Worm (Caenorhabditis elegans) whole organism, late embryonic: Measurements from ENCODE around the gene F54D8.10.

Source experiments
- C08G9.2 ChIP-seq: sonication (generic microtip); optimal IDR thresholded peaks from 2 replicates; lab custom pipeline; 2016; ENCODE audit warnings: mild to moderate bottlenecking, missing genetic modification characterization, moderate library complexity, missing compliant biosample characterization
- C38D4.7 ChIP-seq: fragments of 200-800 bp; sonication (Bioruptor generic); optimal IDR thresholded peaks from 2 replicates; lab custom pipeline; 2018; ENCODE audit warnings: mild to moderate bottlenecking, missing genetic modification characterization, moderate library complexity, missing compliant biosample characterization
- F13H6.1 ChIP-seq: sonication (generic microtip); optimal IDR thresholded peaks from 2 replicates; lab custom pipeline; 2016; ENCODE audit warnings: missing genetic modification characterization, missing compliant biosample characterization
- K02D7.2 ChIP-seq: sonication (generic microtip); optimal IDR thresholded peaks from 2 replicates; lab custom pipeline; 2017; ENCODE audit warnings: mild to moderate bottlenecking, missing genetic modification characterization, missing compliant biosample characterization
- K09A11.1 ChIP-seq: sonication (generic microtip); optimal IDR thresholded peaks from 2 replicates; lab custom pipeline; 2017; ENCODE audit warnings: antibody characterized with exemption, mild to moderate bottlenecking, missing genetic modification characterization, missing compliant biosample characterization; ENCODE audit not compliant: insufficient read depth
- T23F11.4 ChIP-seq: fragments of 200-800 bp; sonication (Bioruptor generic); optimal IDR thresholded peaks from 2 replicates; lab custom pipeline; 2018; ENCODE audit warnings: mild to moderate bottlenecking, missing genetic modification characterization, missing compliant biosample characterization
- ama-1 ChIP-seq: fragments of 150-350 bp; optimal IDR thresholded peaks from 2 replicates; lab custom pipeline; 2014
- ceh-14 ChIP-seq: sonication (generic microtip); optimal IDR thresholded peaks from 2 replicates; lab custom pipeline; 2016; ENCODE audit warnings: missing genotype, missing genetic modification characterization, missing compliant biosample characterization
- ceh-18 ChIP-seq: sonication (generic microtip); optimal IDR thresholded peaks from 2 replicates; lab custom pipeline; 2016; ENCODE audit warnings: missing genetic modification characterization, missing compliant biosample characterization
- ceh-19 ChIP-seq: fragments of 200-800 bp; sonication (Bioruptor generic); optimal IDR thresholded peaks from 2 replicates; lab custom pipeline; 2018; ENCODE audit warnings: mild to moderate bottlenecking, missing genetic modification characterization, missing compliant biosample characterization
- ceh-2 ChIP-seq: sonication (generic microtip); optimal IDR thresholded peaks from 2 replicates; lab custom pipeline; 2016; ENCODE audit warnings: missing genotype, missing genetic modification characterization, missing compliant biosample characterization
- ceh-24 ChIP-seq: sonication (generic microtip); optimal IDR thresholded peaks from 2 replicates; lab custom pipeline; 2016; ENCODE audit warnings: mild to moderate bottlenecking, missing genetic modification characterization, missing compliant biosample characterization
- ceh-31 ChIP-seq: sonication (generic microtip); optimal IDR thresholded peaks from 2 replicates; lab custom pipeline; 2016; ENCODE audit warnings: missing genetic modification characterization, missing compliant biosample characterization
- ceh-34 ChIP-seq: sonication (generic microtip); optimal IDR thresholded peaks from 2 replicates; lab custom pipeline; 2016; ENCODE audit warnings: mild to moderate bottlenecking, missing genetic modification characterization, missing compliant biosample characterization
- ceh-45 ChIP-seq: fragments of 200-800 bp; sonication (Bioruptor generic); IDR thresholded peaks from 2 replicates; pipeline ENCODE4 v1.3.6; 2022; ENCODE audit warnings: missing genetic modification reagents, missing genetic modification characterization, missing compliant biosample characterization
- ceh-48 ChIP-seq: sonication (generic microtip); optimal IDR thresholded peaks from 2 replicates; lab custom pipeline; 2016; ENCODE audit warnings: missing genetic modification characterization, inconsistent platforms, missing compliant biosample characterization
- ceh-6 ChIP-seq: fragments of 200-800 bp; sonication (Bioruptor generic); optimal IDR thresholded peaks from 2 replicates; lab custom pipeline; 2018; ENCODE audit warnings: mild to moderate bottlenecking, missing genetic modification characterization, missing compliant biosample characterization
- ceh-9 ChIP-seq: sonication (generic microtip); optimal IDR thresholded peaks from 2 replicates; lab custom pipeline; 2016; ENCODE audit warnings: mild to moderate bottlenecking, missing genetic modification characterization, inconsistent platforms, missing compliant biosample characterization
- dve-1 ChIP-seq: sonication (generic microtip); optimal IDR thresholded peaks from 2 replicates; lab custom pipeline; 2017; ENCODE audit warnings: antibody characterized with exemption, mild to moderate bottlenecking, missing genetic modification characterization, missing compliant biosample characterization
- ets-4 ChIP-seq: sonication (generic microtip); optimal IDR thresholded peaks from 2 replicates; lab custom pipeline; 2016; ENCODE audit warnings: missing genetic modification characterization, missing compliant biosample characterization
- eyg-1 ChIP-seq: sonication (generic microtip); optimal IDR thresholded peaks from 2 replicates; lab custom pipeline; 2016; ENCODE audit warnings: missing genotype, missing genetic modification characterization, missing compliant biosample characterization
- fax-1 ChIP-seq: sonication (generic microtip); optimal IDR thresholded peaks from 2 replicates; lab custom pipeline; 2016; ENCODE audit warnings: missing genotype, missing genetic modification characterization, missing compliant biosample characterization
- fkh-10 ChIP-seq: fragments of 150-350 bp; optimal IDR thresholded peaks from 2 replicates; lab custom pipeline; 2014; ENCODE audit warnings: missing biosample characterization, missing genetic modification reagents, missing genetic modification characterization
- gmeb-2 ChIP-seq: sonication (generic microtip); optimal IDR thresholded peaks from 2 replicates; lab custom pipeline; 2016; ENCODE audit warnings: missing genetic modification characterization, inconsistent platforms, missing compliant biosample characterization
- hlh-13 ChIP-seq: fragments of 200-800 bp; sonication (Bioruptor generic); optimal IDR thresholded peaks from 2 replicates; lab custom pipeline; 2018; ENCODE audit warnings: mild to moderate bottlenecking, missing genetic modification characterization, missing compliant biosample characterization
- hlh-30 ChIP-seq: sonication (generic microtip); optimal IDR thresholded peaks from 2 replicates; lab custom pipeline; 2017; ENCODE audit warnings: antibody characterized with exemption, missing genetic modification characterization, missing compliant biosample characterization; ENCODE audit not compliant: insufficient read depth
- hlh-6 ChIP-seq: sonication (generic microtip); optimal IDR thresholded peaks from 2 replicates; lab custom pipeline; 2016; ENCODE audit warnings: missing genotype, missing genetic modification characterization, missing compliant biosample characterization
- hlh-8 ChIP-seq: sonication (generic microtip); optimal IDR thresholded peaks from 2 replicates; lab custom pipeline; 2016; ENCODE audit warnings: missing genotype, missing genetic modification characterization, missing compliant biosample characterization
- lim-6 ChIP-seq: sonication (generic microtip); optimal IDR thresholded peaks from 2 replicates; lab custom pipeline; 2016; ENCODE audit warnings: missing genetic modification characterization, missing compliant biosample characterization
- nfya-1 ChIP-seq: sonication (generic microtip); optimal IDR thresholded peaks from 2 replicates; lab custom pipeline; 2017; ENCODE audit warnings: missing genetic modification characterization, mild to moderate bottlenecking, missing compliant biosample characterization, antibody characterized with exemption, moderate library complexity
- nhr-11 ChIP-seq: fragments of 150-350 bp; optimal IDR thresholded peaks from 2 replicates; lab custom pipeline; 2014; ENCODE audit warnings: missing biosample characterization, missing genetic modification characterization
- nhr-232 ChIP-seq: sonication (generic microtip); optimal IDR thresholded peaks from 2 replicates; lab custom pipeline; 2016; ENCODE audit warnings: missing genetic modification characterization, missing compliant biosample characterization
- npax-4 ChIP-seq: sonication (generic microtip); optimal IDR thresholded peaks from 2 replicates; lab custom pipeline; 2016; ENCODE audit warnings: missing genetic modification characterization, missing compliant biosample characterization
- odd-2 ChIP-seq: sonication (generic microtip); optimal IDR thresholded peaks from 2 replicates; lab custom pipeline; 2017; ENCODE audit warnings: antibody characterized with exemption, mild to moderate bottlenecking, missing genetic modification characterization, missing compliant biosample characterization
- pat-9 ChIP-seq: fragments of 200-800 bp; sonication (Bioruptor generic); optimal IDR thresholded peaks from 2 replicates; lab custom pipeline; 2018; ENCODE audit warnings: mild to moderate bottlenecking, missing genetic modification characterization, moderate library complexity, missing compliant biosample characterization
- pax-1 ChIP-seq: fragments of 150-350 bp; optimal IDR thresholded peaks from 2 replicates; lab custom pipeline; 2014; ENCODE audit warnings: missing biosample characterization, missing genetic modification characterization
- pha-2 ChIP-seq: sonication (generic microtip); optimal IDR thresholded peaks from 2 replicates; lab custom pipeline; 2017; ENCODE audit warnings: mild to moderate bottlenecking, missing genetic modification characterization, missing compliant biosample characterization
- pros-1 ChIP-seq: fragments of 150-350 bp; optimal IDR thresholded peaks from 2 replicates; lab custom pipeline; 2014; ENCODE audit warnings: missing biosample characterization, missing genetic modification reagents, missing genetic modification characterization
- ref-2 ChIP-seq: sonication (generic microtip); optimal IDR thresholded peaks from 2 replicates; lab custom pipeline; 2016; ENCODE audit warnings: missing genetic modification characterization, missing compliant biosample characterization
- rnt-1 ChIP-seq: sonication (generic microtip); optimal IDR thresholded peaks from 2 replicates; lab custom pipeline; 2016; ENCODE audit warnings: missing genetic modification characterization, missing compliant biosample characterization
- sox-2 ChIP-seq: fragments of 200-800 bp; sonication (Bioruptor generic); IDR thresholded peaks from 2 replicates; pipeline ENCODE4 v1.3.6; 2022; ENCODE audit warnings: missing genetic modification reagents, missing genetic modification characterization, missing compliant biosample characterization
- sox-4 ChIP-seq: sonication (generic microtip); optimal IDR thresholded peaks from 2 replicates; lab custom pipeline; 2017; ENCODE audit warnings: mild to moderate bottlenecking, missing genetic modification characterization, inconsistent platforms, missing compliant biosample characterization
- syd-9 ChIP-seq: sonication (generic microtip); optimal IDR thresholded peaks from 2 replicates; lab custom pipeline; 2016; ENCODE audit warnings: mild to moderate bottlenecking, missing genetic modification characterization, moderate library complexity, missing compliant biosample characterization
- ttx-3 ChIP-seq: sonication (generic microtip); optimal IDR thresholded peaks from 2 replicates; lab custom pipeline; 2016; ENCODE audit warnings: missing genetic modification reagents, missing genetic modification characterization, missing compliant biosample characterization
- unc-42 ChIP-seq: sonication (generic microtip); optimal IDR thresholded peaks from 2 replicates; lab custom pipeline; 2016; ENCODE audit warnings: missing genotype, missing genetic modification characterization, missing compliant biosample characterization
- unc-86 ChIP-seq: sonication (generic microtip); optimal IDR thresholded peaks from 2 replicates; lab custom pipeline; 2016; ENCODE audit warnings: missing genetic modification characterization, missing compliant biosample characterization
- zip-5 ChIP-seq: sonication (generic microtip); optimal IDR thresholded peaks from 2 replicates; lab custom pipeline; 2016; ENCODE audit warnings: missing genetic modification characterization, missing compliant biosample characterization
- ztf-16 ChIP-seq: sonication (generic microtip); optimal IDR thresholded peaks from 2 replicates; lab custom pipeline; 2017; ENCODE audit warnings: missing genetic modification characterization, missing compliant biosample characterization

F54D8.10 gene

DNA sequence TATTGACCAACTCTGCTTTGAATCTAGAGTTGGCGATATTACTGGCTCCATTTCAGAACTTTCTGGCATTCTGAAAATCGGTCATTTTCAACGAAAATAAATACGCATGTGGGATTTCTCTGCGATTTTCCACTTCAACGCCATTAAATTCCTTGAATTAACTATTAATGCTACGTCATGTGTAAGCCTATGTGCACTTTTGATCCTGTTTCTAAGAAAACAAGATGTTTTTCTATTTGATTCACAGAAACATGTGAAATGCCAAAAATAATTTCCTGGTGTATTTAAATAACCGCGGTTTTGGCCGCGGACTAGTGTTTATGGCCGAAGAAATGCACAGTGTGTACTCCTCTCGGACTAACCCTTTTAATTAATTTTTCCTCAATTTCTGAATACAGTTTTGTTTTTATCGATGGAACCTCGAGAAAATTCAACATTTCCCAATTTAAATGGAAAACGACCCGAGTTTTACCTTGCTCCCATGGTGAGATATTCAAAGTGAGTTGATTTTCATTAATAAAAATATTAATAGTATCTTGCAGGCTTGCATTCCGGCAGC is 25.9 kb upstream of the F54D8.10 start, which contains the start of the genes C45G9.11 and C45G9.2 (continued):
- TF ChIP-seq F13H6.1 (peak; percentile 45), sox-4 (tag; lab: Kevin White, UChicago) (no peak), ceh-2 (tag; lab: Kevin White, UChicago) (peak; percentile 91), ceh-6 (GFP tag; lab: Kevin White, UChicago) (no peak), ttx-3 (tag; lab: Kevin White, UChicago) (no peak), ztf-16 (peak; percentile 8), ets-4 (peak; percentile 99), ceh-19 (GFP tag; lab: Kevin White, UChicago) (no peak), ceh-34 (peak; percentile 47), hlh-6 (no peak), nhr-232 (tag; lab: Kevin White, UChicago) (no peak), ref-2 (tag; lab: Kevin White, UChicago) (peak; percentile 81), ceh-24 (tag; lab: Kevin White, UChicago) (no peak), ceh-31 (tag; lab: Kevin White, UChicago) (peak; percentile 96), zip-5 (tag; lab: Kevin White, UChicago) (peak; percentile 81), ceh-14 (tag; lab: Kevin White, UChicago) (peak; percentile 59), pat-9 (tag; lab: Kevin White, UChicago) (no peak), C08G9.2 (peak; percentile 96), syd-9 (peak; percentile 44), unc-86 (no peak), sox-2 (GFP tag; lab: Robert Waterston, UW) (no peak), hlh-8 (peak; percentile 89), pha-2 (tag; lab: Kevin White, UChicago) (no peak), C38D4.7 (no peak), rnt-1 (tag; lab: Kevin White, UChicago) (peak; percentile 74), ama-1 (lab: Kevin White, UChicago) (no peak), ceh-18 (tag; lab: Kevin White, UChicago) (no peak), unc-42 (tag; lab: Kevin White, UChicago) (peak; percentile 74), pax-1 (tag; lab: Kevin White, UChicago) (peak; percentile 21), ceh-45 (no peak), hlh-30 (tag; lab: Kevin White, UChicago) (no peak), nhr-11 (tag; lab: Kevin White, UChicago) (no peak), gmeb-2 (tag; lab: Kevin White, UChicago) (no peak), odd-2 (tag; lab: Kevin White, UChicago) (no peak), eyg-1 (tag; lab: Kevin White, UChicago) (no peak), ceh-9 (no peak), pros-1 (no peak), lim-6 (tag; lab: Kevin White, UChicago) (peak; percentile 70), K02D7.2 (tag; lab: Kevin White, UChicago) (no peak), K09A11.1 (tag; lab: Kevin White, UChicago) (no peak), fkh-10 (GFP tag; lab: Kevin White, UChicago) (no peak), fax-1 (peak; percentile 19), ceh-48 (no peak)

DNA sequence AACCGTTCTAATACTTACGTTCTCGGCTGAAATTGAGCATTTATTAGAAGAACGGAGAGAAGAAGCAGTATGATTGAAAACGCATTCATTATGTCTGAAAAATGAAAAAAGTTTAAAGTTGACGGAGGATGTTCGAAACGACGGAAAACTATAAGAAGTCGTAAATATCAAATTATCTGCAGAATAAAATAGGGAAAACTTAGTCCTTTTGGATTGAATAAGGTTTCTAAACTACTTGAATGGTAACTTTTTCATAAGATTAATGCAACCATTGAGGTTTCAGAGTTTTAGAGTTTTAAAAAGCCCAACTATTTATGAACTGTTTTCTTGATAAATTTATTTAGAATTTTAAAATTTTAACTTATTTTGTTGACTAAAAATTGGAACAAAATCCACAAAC is 23.1 kb upstream of the F54D8.10 start, which contains the start of gene C45G9.12:
Gene C45G9.12, minus strand, starts transcription at position 101 of the 400 bp plus-strand sequence.
- TF ChIP-seq eyg-1 (tag; lab: Kevin White, UChicago), result no peak
- no peak for TF ChIP-seq ceh-9
- TF ChIP-seq T23F11.4, result no peak
- no peak for TF ChIP-seq dve-1 (tag; lab: Kevin White, UChicago)
- no peak for TF ChIP-seq hlh-30 (tag; lab: Kevin White, UChicago)
- TF ChIP-seq ama-1 (lab: Kevin White, UChicago), result no peak
- TF ChIP-seq pat-9 (tag; lab: Kevin White, UChicago), result no peak
- no peak for TF ChIP-seq ceh-31 (tag; lab: Kevin White, UChicago)
- TF ChIP-seq ceh-48, result no peak
- TF ChIP-seq odd-2 (tag; lab: Kevin White, UChicago), result no peak
- no peak for TF ChIP-seq nfya-1 (tag; lab: Kevin White, UChicago)
- TF ChIP-seq nhr-232 (tag; lab: Kevin White, UChicago), result no peak
- no peak for TF ChIP-seq ceh-45
- no peak for TF ChIP-seq hlh-13 (GFP tag; lab: Kevin White, UChicago)
- no peak for TF ChIP-seq npax-4 (tag; lab: Kevin White, UChicago)
